Worm (Caenorhabditis elegans): ENCODE measurements around the gene Y53C12B.7.
A peak's percentile ranks its signal among the peaks of the same experiment; 100 is the strongest.

Y53C12B.7 gene

DNA sequence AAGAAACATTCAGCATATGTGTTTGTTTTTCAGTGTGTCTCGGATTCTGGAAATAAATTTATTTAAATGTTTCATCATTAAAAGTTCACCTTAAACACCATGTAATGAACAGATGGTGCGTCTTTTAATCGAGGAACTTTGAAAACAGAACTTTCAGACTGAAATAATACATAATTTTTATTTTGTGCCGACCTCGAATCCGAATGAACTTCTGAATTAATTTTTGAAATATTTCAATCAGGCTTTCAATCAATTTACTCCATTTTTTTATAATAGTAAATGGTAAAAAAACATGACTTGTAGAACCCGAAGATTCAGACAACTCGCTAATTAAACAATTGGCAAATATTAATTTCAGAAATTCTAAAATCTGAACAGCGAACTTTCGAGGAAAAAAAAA is 29.3 kb upstream of the Y53C12B.7 start, which contains the start of gene T10B9.14:
Gene T10B9.14 (minus strand): TSS at position 101 of the 400 bp plus-strand sequence.
- TF ChIP-seq ztf-6 (GFP tag; IDR thresholded peaks at IDR 0.05) (no peak), die-1 (tag; optimal IDR thresholded peaks at IDR 0.05) (no peak), madf-3 (GFP tag; IDR thresholded peaks at IDR 0.05) (no peak), snpc-1.3 (tag; optimal IDR thresholded peaks at IDR 0.05; ENCODE audit: insufficient read depth) (no peak), ztf-28 (GFP tag; IDR thresholded peaks at IDR 0.05) (no peak), ccch-3 (GFP tag; optimal IDR thresholded peaks at IDR 0.05) (no peak), let-607 (tag; optimal IDR thresholded peaks at IDR 0.05) (no peak), ceh-27 (GFP tag; optimal IDR thresholded peaks at IDR 0.05) (no peak), mcd-1 (GFP tag; IDR thresholded peaks at IDR 0.05) (no peak), ama-1 (optimal IDR thresholded peaks at IDR 0.05) (no peak), ama-1 (GFP tag; optimal IDR thresholded peaks at IDR 0.05) (no peak), F10E7.11 (tag; optimal IDR thresholded peaks at IDR 0.05) (no peak), mxl-1 (tag; optimal IDR thresholded peaks at IDR 0.05) (no peak), snpc-1.1 (tag; optimal IDR thresholded peaks at IDR 0.05; ENCODE audit: insufficient read depth) (no peak), ztf-22 (GFP tag; optimal IDR thresholded peaks at IDR 0.05) (no peak), lin-35 (GFP tag; optimal IDR thresholded peaks at IDR 0.05) (no peak), lsy-27 (tag; optimal IDR thresholded peaks at IDR 0.05; ENCODE audit: borderline replicate concordance, insufficient read depth) (no peak), unc-130 (GFP tag; optimal IDR thresholded peaks at IDR 0.05) (no peak), aptf-2 (GFP tag; conservative IDR thresholded peaks at IDR 0.05) (no peak)

DNA sequence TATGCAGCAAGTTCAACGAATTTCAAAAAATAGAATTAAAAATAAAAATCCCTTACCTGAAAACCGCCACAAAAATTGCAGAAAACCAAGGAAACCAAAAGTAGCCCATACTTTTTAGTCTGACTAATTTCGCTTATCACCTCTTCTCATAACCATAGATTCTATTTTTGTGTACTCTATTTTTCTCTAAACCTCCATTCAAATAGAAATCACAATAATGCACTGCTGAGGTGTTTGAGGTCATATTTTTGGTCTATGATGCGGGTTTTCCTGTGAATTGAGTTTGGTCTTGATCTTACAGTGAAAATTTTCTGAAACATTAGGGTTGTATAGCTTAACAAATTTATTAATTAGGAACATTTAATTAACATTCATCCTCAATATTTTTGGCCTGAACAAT is 28.8 kb upstream of the Y53C12B.7 start, which contains the start of gene cyp-13A1:
Gene cyp-13A1 (minus strand): TSS at position 156 of the 400 bp plus-strand sequence.
- TF ChIP-seq nhr-80 (tag; optimal IDR thresholded peaks at IDR 0.05) (peak; percentile 55), lsy-27 (tag; optimal IDR thresholded peaks at IDR 0.05; ENCODE audit: borderline replicate concordance, insufficient read depth) (no peak)

DNA sequence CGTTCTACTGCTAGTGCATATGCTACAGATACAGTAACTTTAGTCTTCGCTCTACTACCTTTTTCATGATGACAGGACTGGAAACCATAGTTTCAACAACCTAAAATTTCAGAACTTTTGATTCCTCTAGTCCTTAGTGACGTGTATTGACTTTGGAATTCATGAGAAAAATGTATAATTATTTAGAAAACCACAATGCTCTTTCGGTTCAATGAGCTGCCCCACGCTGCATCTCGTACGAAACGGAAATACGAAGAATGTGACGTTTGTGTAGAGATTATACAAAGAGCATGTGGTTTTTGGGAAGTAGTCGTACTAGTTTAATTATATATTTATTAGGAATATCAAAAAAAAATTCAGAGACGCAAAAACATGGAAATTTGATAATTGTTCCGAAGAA is 25.5 kb upstream of the Y53C12B.7 start:
- TF ChIP-seq F52B5.7 (tag; optimal IDR thresholded peaks at IDR 0.05) (no peak), ceh-79 (tag; optimal IDR thresholded peaks at IDR 0.05) (no peak), zfh-2 (GFP tag; conservative IDR thresholded peaks at IDR 0.05) (no peak), lin-35 (GFP tag; optimal IDR thresholded peaks at IDR 0.05) (no peak), ZK185.1 (tag; optimal IDR thresholded peaks at IDR 0.05; ENCODE audit: poor library complexity, severe bottlenecking) (no peak), B0261.1 (tag; optimal IDR thresholded peaks at IDR 0.05) (no peak), let-526 (GFP tag; IDR thresholded peaks at IDR 0.05) (no peak), F55B11.4 (tag; optimal IDR thresholded peaks at IDR 0.05; ENCODE audit: borderline replicate concordance, insufficient read depth) (no peak), C17E4.6 (GFP tag; IDR thresholded peaks at IDR 0.05) (no peak), ets-4 (GFP tag; optimal IDR thresholded peaks at IDR 0.05) (no peak), nhr-90 (tag; optimal IDR thresholded peaks at IDR 0.05) (no peak), sptf-2 (GFP tag; optimal IDR thresholded peaks at IDR 0.05) (no peak), Y56A3A.18 (GFP tag; IDR thresholded peaks at IDR 0.05) (no peak), hmg-1.2 (GFP tag; IDR thresholded peaks at IDR 0.05) (no peak), ztf-22 (GFP tag; optimal IDR thresholded peaks at IDR 0.05) (no peak), nfya-2 (GFP tag; IDR thresholded peaks at IDR 0.05) (no peak), nhr-179 (tag; optimal IDR thresholded peaks at IDR 0.05) (no peak), let-607 (tag; optimal IDR thresholded peaks at IDR 0.05) (no peak), efl-1 (GFP tag; optimal IDR thresholded peaks at IDR 0.05) (no peak), repo-1 (tag; optimal IDR thresholded peaks at IDR 0.05) (no peak)

Measured in whole organism, young adult.